Worm (Caenorhabditis elegans): ENCODE measurements around the gene F09C12.8.

DNA sequence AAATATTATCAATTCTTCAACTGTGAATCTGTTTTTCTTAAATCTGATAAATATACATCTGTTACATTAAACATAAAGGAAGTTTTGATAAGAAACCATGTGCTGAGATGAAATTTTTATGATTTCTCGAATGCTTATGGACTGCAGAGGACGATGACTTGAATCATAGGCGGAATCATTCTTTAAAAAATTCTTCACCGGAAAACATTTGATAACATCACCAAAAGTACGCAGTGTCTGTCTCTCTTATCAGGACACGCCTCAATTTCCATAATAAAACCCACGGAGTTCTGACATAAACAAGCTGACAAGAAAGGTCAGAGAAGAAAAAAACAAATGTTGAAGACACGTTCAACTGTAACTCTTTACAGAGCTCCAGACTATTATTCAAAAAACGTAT lies 2.5 kb upstream of the F09C12.8 start, which contains the start of gene F09C12.2:
- TF ChIP-seq ets-7 (tag; optimal IDR thresholded peaks at IDR 0.05) (no peak), hmg-4 (GFP tag; optimal IDR thresholded peaks at IDR 0.05) (no peak), ama-1 (optimal IDR thresholded peaks at IDR 0.05) (no peak), sea-1 (GFP tag; conservative IDR thresholded peaks at IDR 0.05) (no peak), aly-1 (tag; optimal IDR thresholded peaks at IDR 0.05) (no peak), tbx-11 (GFP tag; IDR thresholded peaks at IDR 0.05) (no peak), hnd-1 (tag; optimal IDR thresholded peaks at IDR 0.05) (no peak), pes-1 (GFP tag; IDR thresholded peaks at IDR 0.05) (no peak), scrt-1 (GFP tag; IDR thresholded peaks at IDR 0.05) (no peak), ceh-13 (GFP tag; optimal IDR thresholded peaks at IDR 0.05) (no peak)

All from whole organism, early embryonic.